Worm (Caenorhabditis elegans) whole organism, L4 larva: ENCODE measurements around the gene adal-1.

Experiments
- T20F7.1 ChIP-seq: fragments of 200-800 bp; sonication (Bioruptor generic); optimal IDR thresholded peaks from 2 replicates; lab custom pipeline; 2018; ENCODE audit warnings: mild to moderate bottlenecking, missing genetic modification characterization, missing compliant biosample characterization
- ama-1 ChIP-seq: fragments of 150-350 bp; optimal IDR thresholded peaks from 2 replicates; lab custom pipeline; 2014; ENCODE audit warnings: inconsistent platforms, mixed read lengths
- ceh-28 ChIP-seq: fragments of 150-350 bp; optimal IDR thresholded peaks from 2 replicates; lab custom pipeline; 2014; ENCODE audit warnings: missing biosample characterization, missing genetic modification reagents, missing genetic modification characterization
- ces-1 ChIP-seq: fragments of 150-350 bp; sonication (generic microtip); optimal IDR thresholded peaks from 4 replicates; lab custom pipeline; 2014; ENCODE audit warnings: missing biosample characterization, missing genetic modification reagents, missing genetic modification characterization
- nhr-111 ChIP-seq: fragments of 200-800 bp; sonication (Bioruptor generic); optimal IDR thresholded peaks from 2 replicates; lab custom pipeline; 2018; ENCODE audit warnings: mild to moderate bottlenecking, missing genetic modification characterization, missing compliant biosample characterization
- pqm-1 ChIP-seq: sonication (generic microtip); optimal IDR thresholded peaks from 2 replicates; lab custom pipeline; 2017; ENCODE audit warnings: missing biosample characterization, missing genetic modification characterization
- vab-7 ChIP-seq: fragments of 200-800 bp; sonication (Bioruptor generic); IDR thresholded peaks from 2 replicates; pipeline ENCODE4 v1.3.6; 2022; ENCODE audit warnings: missing genetic modification reagents, missing genetic modification characterization, missing compliant biosample characterization

- TF ChIP-seq vab-7 (GFP tag; lab: Robert Waterston, UW) = no peak
- TF ChIP-seq pqm-1 (tag; lab: Kevin White, UChicago) = no peak
- TF ChIP-seq ces-1 (GFP tag; lab: Kevin White, UChicago) = no peak
- TF ChIP-seq ama-1 = no peak
- TF ChIP-seq nhr-111 (GFP tag; lab: Kevin White, UChicago) = no peak
- TF ChIP-seq T20F7.1 (GFP tag; lab: Kevin White, UChicago) = no peak
- TF ChIP-seq ceh-28 (tag; lab: Kevin White, UChicago) = no peak
Measured at ce11 chrII:6876957-6877356, 16.5 kb downstream of the adal-1 start, which contains the start of gene slc-36.5.
